Fruit fly (Drosophila melanogaster): ENCODE data around the gene csw.
A peak's percentile ranks its signal among the peaks of the same experiment; 100 is the strongest.

csw gene

DNA sequence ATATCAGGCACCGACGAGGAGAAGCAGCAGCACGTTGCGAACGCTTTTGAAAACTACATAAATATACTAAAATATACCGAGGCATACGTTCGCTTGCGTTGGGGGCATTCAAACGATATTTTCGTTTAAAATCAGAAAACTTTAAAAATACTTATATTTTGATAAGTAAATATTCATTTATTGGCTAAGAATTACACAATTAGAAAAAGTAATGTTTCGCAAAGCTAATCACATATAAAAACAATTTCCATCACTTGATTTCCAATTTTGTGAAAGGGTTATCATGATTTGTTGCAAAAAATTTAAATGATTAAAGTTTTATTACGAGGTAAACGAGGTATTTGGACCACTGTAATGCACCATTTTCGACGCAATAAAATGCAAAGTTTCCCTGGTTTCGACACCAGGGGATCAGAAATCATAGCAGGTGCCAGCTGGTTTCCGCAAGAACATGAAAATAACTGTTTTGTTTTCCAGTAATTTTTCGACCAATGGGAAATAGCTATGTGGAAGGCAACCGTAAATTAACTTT lies 18.1 kb upstream of the csw start, which contains the start of gene CG4045 (continued):
- TF ChIP-seq Sry-δ (GFP tag; optimal IDR thresholded peaks at IDR 0.05) (no peak), CG10654 (GFP tag; optimal IDR thresholded peaks at IDR 0.05) (no peak), Hr51 (GFP tag; optimal IDR thresholded peaks at IDR 0.05) (peak in 1 of 2 experiments; percentile 15), z (GFP tag; IDR thresholded peaks at IDR 0.05) (no peak), zf30C (GFP tag; optimal IDR thresholded peaks at IDR 0.05) (no peak), lab (GFP tag; optimal IDR thresholded peaks at IDR 0.05) (peak; percentile 1), CG1832 (GFP tag; optimal IDR thresholded peaks at IDR 0.05) (no peak), hkb (optimal IDR thresholded peaks at IDR 0.05) (no peak), hkb (GFP tag; IDR thresholded peaks at IDR 0.05) (no peak), E2f1 (GFP tag; IDR thresholded peaks at IDR 0.05) (no peak), nom (GFP tag; optimal IDR thresholded peaks at IDR 0.05) (no peak), Eip74EF (GFP tag; optimal IDR thresholded peaks at IDR 0.05) (no peak), az2 (GFP tag; optimal IDR thresholded peaks at IDR 0.05) (no peak), CG8388 (GFP tag; optimal IDR thresholded peaks at IDR 0.05) (no peak), tio (GFP tag; optimal IDR thresholded peaks at IDR 0.05) (no peak), CkIIα-i1 (GFP tag; IDR thresholded peaks at IDR 0.05) (no peak), CG3281 (GFP tag; optimal IDR thresholded peaks at IDR 0.05) (no peak), CG1529 (GFP tag; optimal IDR thresholded peaks at IDR 0.05) (no peak), CTCF (GFP tag; optimal IDR thresholded peaks at IDR 0.05) (no peak), sima (GFP tag; optimal IDR thresholded peaks at IDR 0.05) (no peak), Atf3 (GFP tag; optimal IDR thresholded peaks at IDR 0.05) (no peak), Hey (tag; optimal IDR thresholded peaks at IDR 0.05) (no peak), HLH3B (GFP tag; IDR thresholded peaks at IDR 0.05) (no peak), Hand (GFP tag; optimal IDR thresholded peaks at IDR 0.05) (no peak), CG18764 (GFP tag; optimal IDR thresholded peaks at IDR 0.05) (no peak), Lhr (GFP tag; optimal IDR thresholded peaks at IDR 0.05) (no peak), Nf-YC (tag; optimal IDR thresholded peaks at IDR 0.05) (no peak), ttk (GFP tag; IDR thresholded peaks at IDR 0.05) (no peak), cas (GFP tag; IDR thresholded peaks at IDR 0.05) (no peak), H15 (GFP tag; IDR thresholded peaks at IDR 0.05) (no peak), hbn (GFP tag; IDR thresholded peaks at IDR 0.05; ENCODE audit: partially characterized antibody) (peak; percentile 47; the same call in 1 of the 2 replicates), en (GFP tag; optimal IDR thresholded peaks at IDR 0.05) (no peak), CG16863 (GFP tag; optimal IDR thresholded peaks at IDR 0.05) (no peak), zen2 (GFP tag; IDR thresholded peaks at IDR 0.05; ENCODE audit: partially characterized antibody) (no peak), slp2 (GFP tag; optimal IDR thresholded peaks at IDR 0.05) (no peak), Drgx (GFP tag; IDR thresholded peaks at IDR 0.05) (no peak), inv (GFP tag; IDR thresholded peaks at IDR 0.05; ENCODE audit: partially characterized antibody) (no peak), CG3407 (GFP tag; optimal IDR thresholded peaks at IDR 0.05) (no peak), da (GFP tag; optimal IDR thresholded peaks at IDR 0.05) (no peak), peb (GFP tag; IDR thresholded peaks at IDR 0.05) (no peak), abd-A (tag; optimal IDR thresholded peaks at IDR 0.05) (no peak), amos (GFP tag; IDR thresholded peaks at IDR 0.05; ENCODE audit: partially characterized antibody) (no peak), CG18011 (GFP tag; optimal IDR thresholded peaks at IDR 0.05) (no peak), insv (GFP tag; optimal IDR thresholded peaks at IDR 0.05) (no peak), nau (GFP tag; optimal IDR thresholded peaks at IDR 0.05) (no peak), CHES-1-like (GFP tag; optimal IDR thresholded peaks at IDR 0.05) (no peak), gfzf (GFP tag; optimal IDR thresholded peaks at IDR 0.05) (peak; percentile 43), CG17568 (GFP tag; optimal IDR thresholded peaks at IDR 0.05) (no peak), pan (optimal IDR thresholded peaks at IDR 0.05) (no peak), pan (GFP tag; optimal IDR thresholded peaks at IDR 0.05 in 1 of 2, IDR thresholded peaks at IDR 0.05 in 1 of 2) (no peak), bigmax (GFP tag; optimal IDR thresholded peaks at IDR 0.05) (no peak), tx (GFP tag; optimal IDR thresholded peaks at IDR 0.05) (no peak)

All from whole organism, embryonic.